Worm (Caenorhabditis elegans): ENCODE results near the gene str-46.

The str-46 gene

DNA sequence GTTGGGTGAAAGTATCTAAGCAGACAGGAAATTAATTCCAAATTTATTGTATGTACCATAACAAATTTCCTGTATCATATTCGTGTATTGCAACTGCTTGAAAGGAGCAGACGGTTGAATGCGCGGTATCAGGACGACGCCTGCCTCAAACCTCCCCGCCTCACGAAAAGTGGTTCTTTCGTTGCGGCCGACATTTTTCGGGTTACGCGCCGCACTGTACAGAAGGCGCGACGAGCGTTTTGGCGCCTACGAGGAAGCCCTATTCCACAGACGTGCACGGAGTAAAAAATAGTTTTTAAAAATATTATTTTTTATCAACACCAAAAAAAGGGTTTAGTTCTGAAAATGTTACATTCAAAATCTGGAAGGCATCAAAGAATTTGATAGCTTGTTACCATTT, 20.4 kb upstream of the str-46 start:
- TF ChIP-seq fkh-2 (tag; optimal IDR thresholded peaks at IDR 0.05) (no peak), egl-5 (tag; optimal IDR thresholded peaks at IDR 0.05) (no peak), daf-12 (tag; optimal IDR thresholded peaks at IDR 0.05) (no peak)

DNA sequence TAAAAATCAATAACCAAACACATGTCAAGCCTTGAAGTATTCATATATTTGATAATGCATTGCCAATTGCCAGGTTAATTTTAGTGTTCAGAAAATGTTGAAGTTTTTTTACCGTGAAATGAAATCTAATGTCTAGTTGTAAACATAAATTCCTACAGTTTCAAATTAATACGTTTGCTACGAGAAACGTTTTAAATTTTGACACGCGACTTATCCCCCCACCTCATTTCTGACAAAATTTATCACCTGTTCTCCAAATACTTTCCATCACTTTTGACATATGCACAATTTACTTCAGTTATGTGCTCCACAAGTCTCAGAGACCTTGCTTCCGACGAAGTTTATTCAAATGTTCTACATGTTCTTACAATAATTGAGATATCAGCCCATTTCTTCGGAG, 14.2 kb upstream of the str-46 start, which contains the start of gene srh-146:
Gene srh-146, plus strand, starts transcription at position 301 of the 400 bp plus-strand sequence.
- TF ChIP-seq R02D3.7 (tag; optimal IDR thresholded peaks at IDR 0.05) = no peak
- TF ChIP-seq hmg-11 (tag; optimal IDR thresholded peaks at IDR 0.05) = no peak
- no peak for TF ChIP-seq tbx-2 (tag; optimal IDR thresholded peaks at IDR 0.05)
- no peak for TF ChIP-seq nhr-23 (tag; optimal IDR thresholded peaks at IDR 0.05)
- TF ChIP-seq ceh-28 (tag; optimal IDR thresholded peaks at IDR 0.05) = no peak
- TF ChIP-seq ztf-4 (tag; optimal IDR thresholded peaks at IDR 0.05) = no peak
- no peak for TF ChIP-seq egl-27 (tag; optimal IDR thresholded peaks at IDR 0.05)
- TF ChIP-seq pqm-1 (tag; optimal IDR thresholded peaks at IDR 0.05) = no peak
- TF ChIP-seq elt-3 (tag; optimal IDR thresholded peaks at IDR 0.05) = no peak
- TF ChIP-seq nhr-11 (tag; optimal IDR thresholded peaks at IDR 0.05) = no peak
- no peak for TF ChIP-seq nhr-12 (tag; optimal IDR thresholded peaks at IDR 0.05)
- no peak for TF ChIP-seq lsy-12 (tag; optimal IDR thresholded peaks at IDR 0.05)
- no peak for TF ChIP-seq zag-1 (tag; optimal IDR thresholded peaks at IDR 0.05)

DNA sequence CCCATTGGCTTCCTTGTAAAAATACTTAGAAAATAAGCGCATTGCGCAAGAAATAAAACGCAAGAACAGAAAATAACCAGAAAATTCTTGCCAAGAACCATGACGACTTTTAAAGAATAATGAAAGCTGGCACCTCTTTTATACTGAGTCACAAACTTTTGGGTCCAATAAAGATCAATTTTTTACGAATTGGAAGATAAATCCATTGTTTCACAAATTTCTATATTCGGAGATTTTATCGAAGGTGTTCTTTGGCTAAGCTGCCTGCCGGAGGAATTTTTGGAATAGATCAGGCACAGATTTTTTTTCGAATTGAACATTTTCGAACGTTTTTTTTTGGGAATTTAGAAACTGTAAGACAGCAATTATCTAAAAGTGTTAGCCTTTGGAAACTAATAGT, 13.1 kb upstream of the str-46 start, which contains the start of gene C31B8.9:
Gene C31B8.9, minus strand, starts transcription at position 101 of the 400 bp plus-strand sequence.
- TF ChIP-seq ama-1 (optimal IDR thresholded peaks at IDR 0.05) (no peak), eor-1 (tag; optimal IDR thresholded peaks at IDR 0.05) (no peak), nhr-77 (tag; optimal IDR thresholded peaks at IDR 0.05) (no peak), zag-1 (tag; optimal IDR thresholded peaks at IDR 0.05) (no peak), fkh-10 (GFP tag; optimal IDR thresholded peaks at IDR 0.05) (no peak), egl-5 (tag; optimal IDR thresholded peaks at IDR 0.05) (no peak), ztf-11 (tag; optimal IDR thresholded peaks at IDR 0.05) (no peak), mdl-1 (tag; optimal IDR thresholded peaks at IDR 0.05) (no peak), fos-1 (tag; optimal IDR thresholded peaks at IDR 0.05) (no peak), nhr-12 (tag; optimal IDR thresholded peaks at IDR 0.05) (no peak), egl-27 (tag; optimal IDR thresholded peaks at IDR 0.05) (no peak)

DNA sequence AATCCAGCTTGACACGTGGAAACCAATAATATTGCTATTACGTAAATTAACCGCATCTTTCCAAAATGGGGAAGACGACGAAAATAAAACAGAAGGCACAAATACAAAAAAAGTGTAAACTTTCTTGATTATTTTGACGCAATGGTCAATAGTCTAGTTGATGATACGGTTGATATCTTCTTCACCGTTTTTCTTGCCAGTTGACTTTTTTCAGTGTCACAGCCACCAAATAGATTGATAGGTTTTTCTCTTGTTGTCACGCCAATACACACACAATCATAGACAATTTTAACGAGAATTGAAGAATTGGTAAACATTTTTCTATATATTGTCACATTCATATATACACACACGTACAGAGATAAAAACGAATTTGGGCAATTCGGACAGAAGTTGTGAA, 9.8 kb upstream of the str-46 start, which contains the start of gene zmp-3:
Gene zmp-3, minus strand, starts transcription at position 101 of the 400 bp plus-strand sequence.
- no peak for TF ChIP-seq skn-1 (tag; optimal IDR thresholded peaks at IDR 0.05)
- TF ChIP-seq nhr-28 (tag; optimal IDR thresholded peaks at IDR 0.05) = no peak
- no peak for TF ChIP-seq nhr-67 (tag; optimal IDR thresholded peaks at IDR 0.05)
- TF ChIP-seq nhr-43 (tag; optimal IDR thresholded peaks at IDR 0.05; ENCODE audit: poor library complexity, severe bottlenecking) = no peak
- TF ChIP-seq tbx-2 (tag; optimal IDR thresholded peaks at IDR 0.05) = no peak
- no peak for TF ChIP-seq daf-12 (tag; optimal IDR thresholded peaks at IDR 0.05)
- TF ChIP-seq ztf-4 (tag; optimal IDR thresholded peaks at IDR 0.05) = no peak
- no peak for TF ChIP-seq nhr-77 (tag; optimal IDR thresholded peaks at IDR 0.05)
- TF ChIP-seq ama-1 (optimal IDR thresholded peaks at IDR 0.05) = no peak
- TF ChIP-seq fkh-10 (GFP tag; optimal IDR thresholded peaks at IDR 0.05) = no peak
- no peak for TF ChIP-seq fos-1 (tag; optimal IDR thresholded peaks at IDR 0.05)
- no peak for TF ChIP-seq elt-2 (tag; optimal IDR thresholded peaks at IDR 0.05)
- TF ChIP-seq R02D3.7 (tag; optimal IDR thresholded peaks at IDR 0.05) = no peak
- no peak for TF ChIP-seq elt-1 (tag; optimal IDR thresholded peaks at IDR 0.05)

- TF ChIP-seq ZK546.5 (tag; optimal IDR thresholded peaks at IDR 0.05) (no peak), nhr-25 (tag; optimal IDR thresholded peaks at IDR 0.05) (no peak), ceh-82 (tag; optimal IDR thresholded peaks at IDR 0.05) (no peak), egl-27 (tag; optimal IDR thresholded peaks at IDR 0.05) (no peak), ama-1 (optimal IDR thresholded peaks at IDR 0.05) (no peak), nhr-76 (tag; optimal IDR thresholded peaks at IDR 0.05) (no peak), mdl-1 (tag; optimal IDR thresholded peaks at IDR 0.05) (no peak), pqm-1 (tag; optimal IDR thresholded peaks at IDR 0.05) (no peak), nfya-1 (tag; optimal IDR thresholded peaks at IDR 0.05; ENCODE audit: insufficient read depth) (no peak), nhr-77 (tag; optimal IDR thresholded peaks at IDR 0.05) (no peak), nhr-43 (tag; optimal IDR thresholded peaks at IDR 0.05; ENCODE audit: poor library complexity, severe bottlenecking) (no peak), eor-1 (tag; optimal IDR thresholded peaks at IDR 0.05) (no peak), unc-62 (GFP tag; optimal IDR thresholded peaks at IDR 0.05) (no peak), R02D3.7 (tag; optimal IDR thresholded peaks at IDR 0.05) (no peak), skn-1 (tag; optimal IDR thresholded peaks at IDR 0.05) (no peak), nhr-11 (tag; optimal IDR thresholded peaks at IDR 0.05) (no peak), nhr-12 (tag; optimal IDR thresholded peaks at IDR 0.05) (no peak), fkh-2 (tag; optimal IDR thresholded peaks at IDR 0.05) (no peak)
Measured at ce11 chrV:2903227-2903626, 3.5 kb upstream of the str-46 start, which contains the start of gene C31B8.7. Gene C31B8.7, minus strand, starts transcription at chrV:2903327.
